Fruit fly (Drosophila melanogaster) whole organism: Measurements from ENCODE around the gene CG13829.

Experiments
- CG8478 ChIP-seq: fragments of >200 bp; optimal IDR thresholded peaks from 2 replicates; lab custom pipeline; 2018; ENCODE audit warnings: inconsistent platforms
- Dll ChIP-seq: fragments of >200 bp; optimal IDR thresholded peaks from 2 replicates; lab custom pipeline; 2017
- EcR ChIP-seq, 2 experiments: fragments of >200 bp; optimal IDR thresholded peaks; 2 replicates each; lab custom pipeline; 2017; ENCODE audit warnings: missing biosample characterization in 2 of 2, missing genetic modification characterization in 2 of 2, missing genetic modification reagents in 2 of 2
- pan ChIP-seq: fragments of >200 bp; optimal IDR thresholded peaks from 2 replicates; lab custom pipeline; 2017
- psq ChIP-seq: fragments of >200 bp; optimal IDR thresholded peaks from 2 replicates; lab custom pipeline; 2017
- usp ChIP-seq: fragments of >200 bp; optimal IDR thresholded peaks from 2 replicates; lab custom pipeline; 2017; ENCODE audit warnings: missing biosample characterization, missing genetic modification characterization, mixed read lengths

Gene CG13829

dm6 chr3R:23117683-23118470 is 43.3 kb downstream of the CG13829 start, which contains the start of the genes Rassf and CenB1A:
TSS of gene Rassf (minus strand) at chr3R:23117931.
TSS of gene CenB1A (plus strand) at chr3R:23118400.
- TF ChIP-seq CG8478 (lab: Kevin White, UChicago): no peak
- no peak for TF ChIP-seq pan (lab: Kevin White, UChicago)
- no peak for TF ChIP-seq usp (GFP tag; lab: Kevin White, UChicago)
- no peak for TF ChIP-seq Dll
- TF ChIP-seq psq (lab: Kevin White, UChicago): no peak
- TF ChIP-seq EcR (GFP tag; optimal IDR thresholded peaks at IDR 0.05; lab: Kevin White, UChicago): no peak

dm6 chr3R:23112680-23113362 is 48.3 kb downstream of the CG13829 start, which contains the start of gene Cow:
TSS of gene Cow (minus strand) at chr3R:23112730.
- no peak for TF ChIP-seq psq (lab: Kevin White, UChicago)
- no peak for TF ChIP-seq pan (lab: Kevin White, UChicago)
- no peak for TF ChIP-seq Dll
- TF ChIP-seq usp (GFP tag; lab: Kevin White, UChicago): no peak
- no peak for TF ChIP-seq CG8478 (lab: Kevin White, UChicago)
- no peak for TF ChIP-seq EcR (GFP tag; optimal IDR thresholded peaks at IDR 0.05; lab: Kevin White, UChicago)

dm6 chr3R:23110724-23111123 is 50.4 kb downstream of the CG13829 start:
- TF ChIP-seq pan (lab: Kevin White, UChicago) (no peak), usp (GFP tag; lab: Kevin White, UChicago) (no peak), psq (lab: Kevin White, UChicago) (no peak), CG8478 (lab: Kevin White, UChicago) (no peak), Dll (no peak)
